Worm (Caenorhabditis elegans) whole organism, midembryonic: ENCODE measurements around the gene srd-44.

ENCODE experiments used
- T22C8.4 ChIP-seq: fragments of 200-800 bp; sonication (Bioruptor generic); IDR thresholded peaks from 2 replicates; pipeline ENCODE4 v1.3.6; 2022; ENCODE audit warnings: missing genetic modification characterization, missing compliant biosample characterization
- cog-1 ChIP-seq: sonication (generic microtip); optimal IDR thresholded peaks from 2 replicates; lab custom pipeline; 2016; ENCODE audit warnings: missing genetic modification characterization, missing compliant biosample characterization
- flt-1 ChIP-seq: fragments of 200-800 bp; sonication (Bioruptor generic); IDR thresholded peaks from 2 replicates; pipeline ENCODE4 v1.3.6; 2022; ENCODE audit warnings: missing genetic modification characterization, missing compliant biosample characterization
- klf-2 ChIP-seq: fragments of 200-800 bp; sonication (Bioruptor generic); conservative IDR thresholded peaks from 2 replicates; pipeline ENCODE4 v1.3.6; 2022; ENCODE audit warnings: missing genetic modification reagents, missing genetic modification characterization, missing compliant biosample characterization
- med-1 ChIP-seq: sonication (generic microtip); optimal IDR thresholded peaks from 2 replicates; lab custom pipeline; 2017; ENCODE audit warnings: missing genetic modification characterization, mild to moderate bottlenecking, missing compliant biosample characterization, antibody characterized with exemption, missing genetic modification reagents; ENCODE audit not compliant: insufficient read depth
- ref-1 ChIP-seq: fragments of 200-800 bp; sonication (Bioruptor generic); conservative IDR thresholded peaks from 2 replicates; pipeline ENCODE4 v1.3.6; 2022; ENCODE audit warnings: missing genetic modification reagents, missing genetic modification characterization, missing compliant biosample characterization
- tab-1 ChIP-seq: fragments of 200-800 bp; sonication (Bioruptor generic); IDR thresholded peaks from 2 replicates; pipeline ENCODE4 v1.3.6; 2022; ENCODE audit warnings: missing genetic modification characterization, missing compliant biosample characterization
- ztf-23 ChIP-seq: fragments of 200-800 bp; sonication (Bioruptor generic); IDR thresholded peaks from 2 replicates; pipeline ENCODE4 v1.3.6; 2022; ENCODE audit warnings: missing genetic modification reagents, missing genetic modification characterization, missing compliant biosample characterization
- ztf-29 ChIP-seq: fragments of 200-800 bp; sonication (Bioruptor generic); IDR thresholded peaks from 2 replicates; pipeline ENCODE4 v1.3.6; 2022; ENCODE audit warnings: missing genetic modification reagents, missing genetic modification characterization, missing compliant biosample characterization

Gene srd-44

ce11 chrX:12333479-12333878 lies 4.8 kb upstream of the srd-44 start, which contains the start of gene srd-47:
TSS of gene srd-47 (plus strand) at chrX:12333642.
- TF ChIP-seq flt-1 (GFP tag; lab: Robert Waterston, UW) (no peak), ztf-23 (GFP tag; lab: Robert Waterston, UW) (no peak), ztf-29 (GFP tag; lab: Robert Waterston, UW) (no peak), ref-1 (GFP tag; lab: Robert Waterston, UW) (no peak), cog-1 (no peak), T22C8.4 (GFP tag; lab: Robert Waterston, UW) (no peak), tab-1 (GFP tag; lab: Robert Waterston, UW) (no peak), med-1 (GFP tag; lab: Kevin White, UChicago) (no peak), klf-2 (no peak)

- TF ChIP-seq klf-2 = no peak
- TF ChIP-seq cog-1 = no peak
- no peak for TF ChIP-seq ztf-29 (GFP tag; lab: Robert Waterston, UW)
- TF ChIP-seq T22C8.4 (GFP tag; lab: Robert Waterston, UW) = no peak
- TF ChIP-seq tab-1 (GFP tag; lab: Robert Waterston, UW) = no peak
- TF ChIP-seq ztf-23 (GFP tag; lab: Robert Waterston, UW) = no peak
- TF ChIP-seq ref-1 (GFP tag; lab: Robert Waterston, UW) = no peak
- TF ChIP-seq flt-1 (GFP tag; lab: Robert Waterston, UW) = no peak
- no peak for TF ChIP-seq med-1 (GFP tag; lab: Kevin White, UChicago)
These were observed 2.4 kb upstream of the srd-44 start, which contains the start of gene srd-48 for ce11 chrX:12335808-12336207. TSS of gene srd-48 (plus strand) at chrX:12336108.

- no peak for TF ChIP-seq T22C8.4 (GFP tag; lab: Robert Waterston, UW)
- TF ChIP-seq ztf-29 (GFP tag; lab: Robert Waterston, UW) = no peak
- TF ChIP-seq ztf-23 (GFP tag; lab: Robert Waterston, UW) = no peak
- no peak for TF ChIP-seq klf-2
- TF ChIP-seq tab-1 (GFP tag; lab: Robert Waterston, UW) = no peak
- TF ChIP-seq med-1 (GFP tag; lab: Kevin White, UChicago) = no peak
These were observed 3.1 kb downstream of the srd-44 start, which contains the start of gene zig-2 for ce11 chrX:12341338-12341737. TSS of gene zig-2 (minus strand) at chrX:12341438.

ce11 chrX:12343279-12343678 lies 5.0 kb downstream of the srd-44 start, which contains the start of the genes nspc-9 and nspc-10:
TSS of gene nspc-9 (minus strand) at chrX:12343379.
TSS of gene nspc-10 (plus strand) at chrX:12343609.
- TF ChIP-seq T22C8.4 (GFP tag; lab: Robert Waterston, UW) (no peak), cog-1 (no peak), ref-1 (GFP tag; lab: Robert Waterston, UW) (no peak), klf-2 (no peak), tab-1 (GFP tag; lab: Robert Waterston, UW) (no peak), flt-1 (GFP tag; lab: Robert Waterston, UW) (no peak), med-1 (GFP tag; lab: Kevin White, UChicago) (no peak), ztf-23 (GFP tag; lab: Robert Waterston, UW) (no peak), ztf-29 (GFP tag; lab: Robert Waterston, UW) (no peak)

ce11 chrX:12346729-12347128 lies 8.5 kb downstream of the srd-44 start, which contains the start of gene F42F12.11:
TSS of gene F42F12.11 (plus strand) at chrX:12347029.
- no peak for TF ChIP-seq T22C8.4 (GFP tag; lab: Robert Waterston, UW)
- TF ChIP-seq ref-1 (GFP tag; lab: Robert Waterston, UW) = no peak
- no peak for TF ChIP-seq ztf-29 (GFP tag; lab: Robert Waterston, UW)
- no peak for TF ChIP-seq tab-1 (GFP tag; lab: Robert Waterston, UW)
- no peak for TF ChIP-seq flt-1 (GFP tag; lab: Robert Waterston, UW)
- no peak for TF ChIP-seq cog-1
- TF ChIP-seq klf-2 = no peak

ce11 chrX:12347822-12348221 lies 9.6 kb downstream of the srd-44 start:
- TF ChIP-seq klf-2 (no peak; the same call in 1 of the 2 replicates), T22C8.4 (GFP tag; lab: Robert Waterston, UW) (0 out of 2 replicates have a peak, but pooled peaks have one; percentile 19), tab-1 (GFP tag; lab: Robert Waterston, UW) (peak; percentile 73; the same call in 1 of the 2 replicates), med-1 (GFP tag; lab: Kevin White, UChicago) (no peak), ztf-23 (GFP tag; lab: Robert Waterston, UW) (0 out of 2 replicates have a peak, but pooled peaks have one; percentile 7), ref-1 (GFP tag; lab: Robert Waterston, UW) (0 out of 2 replicates have a peak, but pooled peaks have one; percentile 21), ztf-29 (GFP tag; lab: Robert Waterston, UW) (0 out of 2 replicates have a peak, but pooled peaks have one; percentile 31)

ce11 chrX:12348329-12348728 lies 10.1 kb downstream of the srd-44 start, which contains the start of gene F42F12.14:
TSS of gene F42F12.14 (plus strand) at chrX:12348629.
- no peak for TF ChIP-seq tab-1 (GFP tag; lab: Robert Waterston, UW)
- TF ChIP-seq klf-2 = no peak
- TF ChIP-seq ztf-29 (GFP tag; lab: Robert Waterston, UW) = no peak
- no peak for TF ChIP-seq T22C8.4 (GFP tag; lab: Robert Waterston, UW)
- no peak for TF ChIP-seq flt-1 (GFP tag; lab: Robert Waterston, UW)
- no peak for TF ChIP-seq med-1 (GFP tag; lab: Kevin White, UChicago)
- TF ChIP-seq cog-1 = no peak
- no peak for TF ChIP-seq ztf-23 (GFP tag; lab: Robert Waterston, UW)
- no peak for TF ChIP-seq ref-1 (GFP tag; lab: Robert Waterston, UW)

ce11 chrX:12350207-12350606 lies 12.0 kb downstream of the srd-44 start, which contains the start of gene F42F12.3:
TSS of gene F42F12.3 (plus strand) at chrX:12350578.
- no peak for TF ChIP-seq ztf-29 (GFP tag; lab: Robert Waterston, UW)
- no peak for TF ChIP-seq ztf-23 (GFP tag; lab: Robert Waterston, UW)
- no peak for TF ChIP-seq ref-1 (GFP tag; lab: Robert Waterston, UW)
- no peak for TF ChIP-seq tab-1 (GFP tag; lab: Robert Waterston, UW)
- no peak for TF ChIP-seq flt-1 (GFP tag; lab: Robert Waterston, UW)
- no peak for TF ChIP-seq T22C8.4 (GFP tag; lab: Robert Waterston, UW)
- TF ChIP-seq med-1 (GFP tag; lab: Kevin White, UChicago) = no peak
- TF ChIP-seq cog-1 = no peak
- no peak for TF ChIP-seq klf-2

- TF ChIP-seq ref-1 (GFP tag; lab: Robert Waterston, UW) = no peak
- TF ChIP-seq flt-1 (GFP tag; lab: Robert Waterston, UW) = no peak
- TF ChIP-seq tab-1 (GFP tag; lab: Robert Waterston, UW) = no peak
- TF ChIP-seq T22C8.4 (GFP tag; lab: Robert Waterston, UW) = no peak
- no peak for TF ChIP-seq cog-1
- TF ChIP-seq med-1 (GFP tag; lab: Kevin White, UChicago) = no peak
- no peak for TF ChIP-seq klf-2
- no peak for TF ChIP-seq ztf-29 (GFP tag; lab: Robert Waterston, UW)
- no peak for TF ChIP-seq ztf-23 (GFP tag; lab: Robert Waterston, UW)
These were observed 14.6 kb downstream of the srd-44 start, which contains the start of gene F42F12.4 for ce11 chrX:12352872-12353271. TSS of gene F42F12.4 (minus strand) at chrX:12352947.
